Worm (Caenorhabditis elegans): Measurements from ENCODE around the gene tag-30.

ce11 chrIV:11858142-11858541, 3.2 kb upstream of the tag-30 start, which contains the start of gene let-92:
- TF ChIP-seq mdl-1 (tag; optimal IDR thresholded peaks at IDR 0.05) (no peak), fos-1 (tag; optimal IDR thresholded peaks at IDR 0.05) (no peak), skn-1 (tag; optimal IDR thresholded peaks at IDR 0.05) (no peak), unc-62 (GFP tag; optimal IDR thresholded peaks at IDR 0.05) (no peak), ztf-4 (tag; optimal IDR thresholded peaks at IDR 0.05) (no peak), egl-27 (tag; optimal IDR thresholded peaks at IDR 0.05) (no peak), egl-5 (tag; optimal IDR thresholded peaks at IDR 0.05) (no peak), lin-15B (tag; optimal IDR thresholded peaks at IDR 0.05) (no peak), nhr-77 (tag; optimal IDR thresholded peaks at IDR 0.05) (no peak), elt-1 (tag; optimal IDR thresholded peaks at IDR 0.05) (no peak), unc-39 (tag; optimal IDR thresholded peaks at IDR 0.05) (no peak), nhr-12 (tag; optimal IDR thresholded peaks at IDR 0.05) (no peak)
